Fruit fly (Drosophila melanogaster) whole organism, embryonic: Measurements from ENCODE around the gene CG31467.

Experiments
- CG11085 ChIP-seq: fragments of 200-800 bp; sonication (Bioruptor generic); IDR thresholded peaks from 2 replicates; pipeline ENCODE4 v1.3.6; 2022; ENCODE audit warnings: missing biosample characterization, missing genetic modification characterization
- CG11560 ChIP-seq: fragments of 200-800 bp; sonication (Bioruptor generic); IDR thresholded peaks from 3 replicates; pipeline ENCODE4 v1.3.6; 2022; ENCODE audit warnings: missing biosample characterization, missing genetic modification characterization
- CG12942 ChIP-seq: fragments of 200-800 bp; sonication (Bioruptor generic); optimal IDR thresholded peaks from 3 replicates; lab custom pipeline; 2016; ENCODE audit warnings: missing biosample characterization, missing genetic modification characterization
- CG13894 ChIP-seq: fragments of 200-800 bp; sonication (Bioruptor generic); optimal IDR thresholded peaks from 3 replicates; lab custom pipeline; 2018; ENCODE audit warnings: missing biosample characterization, mild to moderate bottlenecking, missing genetic modification characterization, moderate library complexity
- CG14860 ChIP-seq: fragments of 200-800 bp; sonication (Bioruptor generic); IDR thresholded peaks from 3 replicates; pipeline ENCODE4 v1.3.6; 2022; ENCODE audit warnings: missing biosample characterization, missing genetic modification characterization; ENCODE audit not compliant: partially characterized antibody
- CG15696 ChIP-seq: fragments of 200-800 bp; sonication (Bioruptor generic); optimal IDR thresholded peaks from 2 replicates; lab custom pipeline; 2019; ENCODE audit warnings: missing biosample characterization, mild to moderate bottlenecking, missing genetic modification characterization, moderate library complexity
- CG17186 ChIP-seq: fragments of 200-800 bp; sonication (Bioruptor generic); optimal IDR thresholded peaks from 3 replicates; lab custom pipeline; 2017; ENCODE audit warnings: missing biosample characterization, missing genetic modification reagents, missing genetic modification characterization
- CG18619 ChIP-seq: fragments of 200-800 bp; sonication (Bioruptor generic); optimal IDR thresholded peaks from 3 replicates; lab custom pipeline; 2017; ENCODE audit warnings: missing biosample characterization, mild to moderate bottlenecking, missing genetic modification characterization
- CG18764 ChIP-seq: fragments of 200-800 bp; sonication (Bioruptor generic); optimal IDR thresholded peaks from 3 replicates; lab custom pipeline; 2016; ENCODE audit warnings: missing biosample characterization, missing genetic modification characterization
- CG2875 ChIP-seq: fragments of 200-800 bp; sonication (Bioruptor generic); optimal IDR thresholded peaks from 2 replicates; lab custom pipeline; 2017; ENCODE audit warnings: missing biosample characterization, mild to moderate bottlenecking, missing genetic modification characterization, missing genetic modification reagents
- CG3838 ChIP-seq: fragments of 200-800 bp; sonication (Bioruptor generic); optimal IDR thresholded peaks from 3 replicates; lab custom pipeline; 2016; ENCODE audit warnings: missing biosample characterization, missing genetic modification characterization
- CG42726 ChIP-seq: fragments of 200-800 bp; sonication (Bioruptor generic); IDR thresholded peaks from 2 replicates; pipeline ENCODE4 v1.3.6; 2022; ENCODE audit warnings: missing biosample characterization, missing genetic modification characterization; ENCODE audit not compliant: partially characterized antibody
- CG4282 ChIP-seq: fragments of 200-800 bp; sonication (Bioruptor generic); optimal IDR thresholded peaks from 2 replicates; lab custom pipeline; 2016; ENCODE audit warnings: missing biosample characterization, missing genetic modification characterization
- CG4404 ChIP-seq: fragments of 200-800 bp; sonication (Bioruptor generic); IDR thresholded peaks from 2 replicates; pipeline ENCODE4 v1.3.6; 2022; ENCODE audit warnings: missing biosample characterization, missing genetic modification characterization
- CG6175 ChIP-seq: fragments of 200-800 bp; sonication (Bioruptor generic); IDR thresholded peaks from 3 replicates; pipeline ENCODE4 v1.3.6; 2022; ENCODE audit warnings: missing biosample characterization, missing genetic modification characterization
- CG7271 ChIP-seq: fragments of 200-800 bp; sonication (Bioruptor generic); optimal IDR thresholded peaks from 2 replicates; lab custom pipeline; 2018; ENCODE audit warnings: missing biosample characterization, mild to moderate bottlenecking, missing genetic modification characterization, moderate library complexity
- CG7786 ChIP-seq: fragments of 200-800 bp; sonication (Bioruptor generic); optimal IDR thresholded peaks from 2 replicates; lab custom pipeline; 2016; ENCODE audit warnings: missing biosample characterization, missing genetic modification characterization
- CG8290 ChIP-seq, 3 experiments: fragments of 200-800 bp; sonication (Bioruptor generic); optimal IDR thresholded peaks; 2 replicates each; lab custom pipeline; 2016 to 2019; ENCODE audit warnings: missing biosample characterization in 3 of 3, missing genetic modification characterization in 3 of 3, mild to moderate bottlenecking in 2 of 3, moderate library complexity in 1 of 3
- CHES-1-like ChIP-seq: fragments of 200-800 bp; sonication (Bioruptor generic); optimal IDR thresholded peaks from 2 replicates; lab custom pipeline; 2016; ENCODE audit warnings: missing biosample characterization, missing genetic modification characterization
- CkIIα-i1 ChIP-seq: fragments of 200-800 bp; sonication (Bioruptor generic); IDR thresholded peaks from 2 replicates; pipeline ENCODE4 v1.3.6; 2022; ENCODE audit warnings: missing biosample characterization, missing genetic modification characterization
- D19B ChIP-seq: fragments of 200-800 bp; sonication (Bioruptor generic); optimal IDR thresholded peaks from 2 replicates; lab custom pipeline; 2017; ENCODE audit warnings: missing biosample characterization, mild to moderate bottlenecking, missing genetic modification characterization
- Fer3 ChIP-seq: fragments of 200-800 bp; sonication (Bioruptor generic); optimal IDR thresholded peaks from 2 replicates; lab custom pipeline; 2018; ENCODE audit warnings: missing biosample characterization, mild to moderate bottlenecking, missing genetic modification characterization, moderate library complexity
- Gsc ChIP-seq: fragments of 200-800 bp; sonication (Bioruptor generic); IDR thresholded peaks from 2 replicates; pipeline ENCODE4 v1.3.6; 2022; ENCODE audit warnings: missing biosample characterization, missing genetic modification characterization
- HLH4C ChIP-seq: fragments of 200-800 bp; sonication (Bioruptor generic); IDR thresholded peaks from 3 replicates; pipeline ENCODE4 v1.3.6; 2022; ENCODE audit warnings: missing biosample characterization, missing genetic modification characterization; ENCODE audit not compliant: partially characterized antibody
- Hr78 ChIP-seq, 2 experiments: fragments of 200-800 bp in 1 of 2; fragments of >200 bp in 1 of 2; sonication (Bioruptor generic) in 1 of 2; optimal IDR thresholded peaks; 2 replicates each; lab custom pipeline; 2017 to 2019; ENCODE audit warnings: missing biosample characterization in 2 of 2, missing genetic modification characterization in 2 of 2, mild to moderate bottlenecking in 1 of 2, moderate library complexity in 1 of 2
- Jarid2 ChIP-seq: fragments of 200-800 bp; sonication (Bioruptor generic); optimal IDR thresholded peaks from 3 replicates; lab custom pipeline; 2017; ENCODE audit warnings: mild to moderate bottlenecking, missing biosample characterization, missing genetic modification reagents, missing genetic modification characterization
- Lim3 ChIP-seq: fragments of 200-800 bp; sonication (Bioruptor generic); IDR thresholded peaks from 2 replicates; pipeline ENCODE4 v1.3.6; 2022; ENCODE audit warnings: missing biosample characterization, missing genetic modification characterization
- Six4 ChIP-seq: fragments of 200-800 bp; sonication (Bioruptor generic); optimal IDR thresholded peaks from 2 replicates; lab custom pipeline; 2016; ENCODE audit warnings: missing biosample characterization, missing genetic modification characterization
- Sry-β ChIP-seq: fragments of 200-800 bp; sonication (Bioruptor generic); optimal IDR thresholded peaks from 2 replicates; lab custom pipeline; 2018; ENCODE audit warnings: missing biosample characterization, mild to moderate bottlenecking, missing genetic modification characterization, moderate library complexity
- ara ChIP-seq: fragments of 200-800 bp; sonication (Bioruptor generic); IDR thresholded peaks from 2 replicates; pipeline ENCODE4 v1.3.6; 2022; ENCODE audit warnings: missing biosample characterization, missing genetic modification characterization
- ase ChIP-seq: fragments of 200-800 bp; sonication (Bioruptor generic); IDR thresholded peaks from 3 replicates; pipeline ENCODE4 v1.3.6; 2022; ENCODE audit warnings: missing biosample characterization, missing genetic modification characterization
- bowl ChIP-seq: fragments of 200-800 bp; sonication (Bioruptor generic); IDR thresholded peaks from 2 replicates; pipeline ENCODE4 v1.3.6; 2022; ENCODE audit warnings: missing biosample characterization, missing genetic modification characterization
- br ChIP-seq: fragments of >200 bp; optimal IDR thresholded peaks from 2 replicates; lab custom pipeline; 2017
- cas ChIP-seq: fragments of 200-800 bp; sonication (Bioruptor generic); IDR thresholded peaks from 2 replicates; pipeline ENCODE4 v1.3.6; 2022; ENCODE audit warnings: missing biosample characterization, missing genetic modification characterization
- caup ChIP-seq: fragments of 200-800 bp; sonication (Bioruptor generic); optimal IDR thresholded peaks from 3 replicates; lab custom pipeline; 2017; ENCODE audit warnings: missing biosample characterization, mild to moderate bottlenecking, missing genetic modification characterization, moderate library complexity; ENCODE audit not compliant: severe bottlenecking
- chif ChIP-seq, 2 experiments: fragments of 200-800 bp; sonication (Bioruptor generic); optimal IDR thresholded peaks; 3 replicates each; lab custom pipeline; 2016; ENCODE audit warnings: missing biosample characterization in 2 of 2, missing genetic modification characterization in 2 of 2
- chn ChIP-seq: fragments of 200-800 bp; sonication (Bioruptor generic); optimal IDR thresholded peaks from 2 replicates; lab custom pipeline; 2016; ENCODE audit warnings: missing biosample characterization, missing genetic modification characterization
- corto ChIP-seq: fragments of 200-800 bp; sonication (Bioruptor generic); optimal IDR thresholded peaks from 2 replicates; lab custom pipeline; 2016; ENCODE audit warnings: missing biosample characterization, mild to moderate bottlenecking, missing genetic modification characterization, moderate library complexity
- en ChIP-seq: fragments of 200-800 bp; sonication (Bioruptor generic); optimal IDR thresholded peaks from 2 replicates; lab custom pipeline; 2016; ENCODE audit warnings: missing biosample characterization, missing genetic modification characterization
- eve ChIP-seq, 2 experiments: fragments of >200 bp; optimal IDR thresholded peaks; 2 replicates each; lab custom pipeline; 2017; ENCODE audit warnings: missing biosample characterization in 2 of 2, missing genetic modification characterization in 2 of 2
- gt ChIP-seq: fragments of 200-800 bp; sonication (Bioruptor generic); IDR thresholded peaks from 2 replicates; pipeline ENCODE4 v1.3.6; 2022; ENCODE audit warnings: missing biosample characterization, missing genetic modification characterization
- jing ChIP-seq: fragments of 200-800 bp; sonication (Bioruptor generic); optimal IDR thresholded peaks from 2 replicates; lab custom pipeline; 2018; ENCODE audit warnings: missing biosample characterization, mild to moderate bottlenecking, missing genetic modification characterization
- klu ChIP-seq: fragments of 200-800 bp; sonication (Bioruptor generic); IDR thresholded peaks from 2 replicates; pipeline ENCODE4 v1.3.6; 2022; ENCODE audit warnings: missing biosample characterization, missing genetic modification characterization
- lbe ChIP-seq: fragments of 200-800 bp; sonication (Bioruptor generic); optimal IDR thresholded peaks from 2 replicates; lab custom pipeline; 2016; ENCODE audit warnings: missing biosample characterization, mild to moderate bottlenecking, missing genetic modification characterization
- luna ChIP-seq: fragments of 200-800 bp; sonication (Bioruptor generic); optimal IDR thresholded peaks from 2 replicates; lab custom pipeline; 2016; ENCODE audit warnings: missing biosample characterization, missing genetic modification characterization
- pho ChIP-seq: fragments of 200-800 bp; sonication (Bioruptor generic); optimal IDR thresholded peaks from 2 replicates; lab custom pipeline; 2016; ENCODE audit warnings: missing biosample characterization, missing genetic modification characterization
- repo ChIP-seq: fragments of 200-800 bp; sonication (Bioruptor generic); optimal IDR thresholded peaks from 2 replicates; lab custom pipeline; 2016; ENCODE audit warnings: missing biosample characterization, missing genetic modification characterization
- stc ChIP-seq: fragments of 200-800 bp; sonication (Bioruptor generic); IDR thresholded peaks from 2 replicates; pipeline ENCODE4 v1.3.6; 2022; ENCODE audit warnings: missing biosample characterization, missing genetic modification characterization
- tgo ChIP-seq: fragments of 200-800 bp; sonication (Bioruptor generic); IDR thresholded peaks from 3 replicates; pipeline ENCODE4 v1.3.6; 2022; ENCODE audit warnings: missing biosample characterization, missing genetic modification characterization
- vfl ChIP-seq: fragments of 200-800 bp; sonication (Bioruptor generic); optimal IDR thresholded peaks from 2 replicates; lab custom pipeline; 2016; ENCODE audit warnings: missing biosample characterization, missing genetic modification characterization
- wor ChIP-seq: fragments of 200-800 bp; sonication (Bioruptor generic); IDR thresholded peaks from 2 replicates; pipeline ENCODE4 v1.3.6; 2022; ENCODE audit warnings: missing biosample characterization, missing genetic modification characterization

Gene CG31467

dm6 chr3R:10684284-10684683, 22.4 kb downstream of the CG31467 start (continued):
- no peak for TF ChIP-seq luna (GFP tag; lab: Kevin White, UChicago)
- no peak for TF ChIP-seq CG15696 (tag; lab: Kevin White, UChicago)
- TF ChIP-seq corto (GFP tag; lab: Kevin White, UChicago): no peak
- TF ChIP-seq CG18764 (GFP tag; lab: Kevin White, UChicago): peak; percentile 36
- no peak for TF ChIP-seq CG17186 (GFP tag; lab: Kevin White, UChicago)
- TF ChIP-seq Gsc (GFP tag; lab: Robert Waterston, UW): 0 out of 2 replicates have a peak, but pooled peaks have one; percentile 37
- TF ChIP-seq eve (GFP tag; optimal IDR thresholded peaks at IDR 0.05; lab: Kevin White, UChicago): peak in 1 of 2 experiments; percentile 87
- peak; percentile 61 for TF ChIP-seq Lim3 (GFP tag; lab: Robert Waterston, UW)
- peak; percentile 70 for TF ChIP-seq tgo (GFP tag; lab: Robert Waterston, UW)
- TF ChIP-seq lbe (GFP tag; lab: Kevin White, UChicago): no peak
- no peak for TF ChIP-seq CG13894 (tag; lab: Kevin White, UChicago)
- TF ChIP-seq jing (GFP tag; lab: Kevin White, UChicago): peak; percentile 50
- peak; percentile 31 for TF ChIP-seq CG7786 (GFP tag; lab: Kevin White, UChicago)
- no peak for TF ChIP-seq CG4404
- TF ChIP-seq CG2875 (GFP tag; lab: Kevin White, UChicago): peak; percentile 45
- no peak for TF ChIP-seq CG3838 (GFP tag; lab: Kevin White, UChicago)
- TF ChIP-seq CG7271: peak; percentile 16
- TF ChIP-seq Hr78 (GFP tag; optimal IDR thresholded peaks at IDR 0.05; lab: Kevin White, UChicago): no peak
- no peak for TF ChIP-seq Sry-β (GFP tag; lab: Kevin White, UChicago)
- TF ChIP-seq Fer3 (tag; lab: Kevin White, UChicago): peak; percentile 62
- 0 out of 2 replicates have a peak, but pooled peaks have one; percentile 27 for TF ChIP-seq CkIIα-i1 (GFP tag; lab: Robert Waterston, UW)
- TF ChIP-seq repo (GFP tag; lab: Kevin White, UChicago): no peak
- no peak for TF ChIP-seq HLH4C (GFP tag; lab: Robert Waterston, UW)
- TF ChIP-seq ara (GFP tag; lab: Robert Waterston, UW): peak; percentile 39; the same call in 1 of the 2 replicates
- TF ChIP-seq en (GFP tag; lab: Kevin White, UChicago): peak; percentile 46
- TF ChIP-seq chif (GFP tag; optimal IDR thresholded peaks at IDR 0.05; lab: Kevin White, UChicago): peak; percentile 59 to 70
- no peak for TF ChIP-seq CG11560
- no peak for TF ChIP-seq CG14860 (GFP tag; lab: Robert Waterston, UW)
- TF ChIP-seq stc: peak; percentile 86
- TF ChIP-seq CG4282: no peak
- peak; percentile 75 for TF ChIP-seq wor
- no peak for TF ChIP-seq br (lab: Kevin White, UChicago)
- 0 out of 3 replicates have a peak, but pooled peaks have one; percentile 64 for TF ChIP-seq ase (GFP tag; lab: Robert Waterston, UW)
- peak; percentile 13 for TF ChIP-seq Jarid2 (GFP tag; lab: Kevin White, UChicago)
- TF ChIP-seq cas (GFP tag; lab: Robert Waterston, UW): no peak
- TF ChIP-seq vfl (GFP tag; lab: Kevin White, UChicago): no peak
- peak; percentile 36 for TF ChIP-seq CG12942 (GFP tag; lab: Kevin White, UChicago)
- TF ChIP-seq Six4 (GFP tag; lab: Kevin White, UChicago): no peak
- TF ChIP-seq pho (GFP tag; lab: Kevin White, UChicago): peak; percentile 16
- no peak for TF ChIP-seq bowl
- no peak for TF ChIP-seq CG11085 (GFP tag; lab: Robert Waterston, UW)
- 0 out of 2 replicates have a peak, but pooled peaks have one; percentile 30 for TF ChIP-seq gt
- TF ChIP-seq CG18619: peak; percentile 32
- no peak for TF ChIP-seq CG6175 (GFP tag; lab: Robert Waterston, UW)
- no peak for TF ChIP-seq D19B (GFP tag; lab: Kevin White, UChicago)
- TF ChIP-seq chn (GFP tag; lab: Kevin White, UChicago): peak; percentile 52
- TF ChIP-seq caup (GFP tag; lab: Kevin White, UChicago): peak; percentile 44
- TF ChIP-seq CG8290 (GFP tag; optimal IDR thresholded peaks at IDR 0.05; lab: Kevin White, UChicago): no peak
- TF ChIP-seq CG8290 (tag; optimal IDR thresholded peaks at IDR 0.05; lab: Kevin White, UChicago): peak in 1 of 2 experiments; percentile 63
- TF ChIP-seq CHES-1-like (GFP tag; lab: Kevin White, UChicago): peak; percentile 15
- TF ChIP-seq CG42726 (GFP tag; lab: Robert Waterston, UW): no peak
- TF ChIP-seq klu (GFP tag; lab: Robert Waterston, UW): no peak
